Fruit fly (Drosophila melanogaster) whole organism, embryonic: ENCODE measurements around the gene Sytbeta.
A peak's percentile ranks its signal among the peaks of the same experiment; 100 is the strongest.

Experiments used
- C15 ChIP-seq: fragments of 200-800 bp; sonication (Bioruptor generic); IDR thresholded peaks from 3 replicates; pipeline ENCODE4 v1.3.6; 2022; ENCODE audit warnings: missing biosample characterization, missing genetic modification characterization
- CG10274 ChIP-seq: fragments of 200-800 bp; sonication (Bioruptor generic); optimal IDR thresholded peaks from 3 replicates; lab custom pipeline; 2017; ENCODE audit warnings: missing biosample characterization, mild to moderate bottlenecking, missing genetic modification characterization
- CG11398 ChIP-seq: fragments of 200-800 bp; sonication (Bioruptor generic); optimal IDR thresholded peaks from 2 replicates; lab custom pipeline; 2016; ENCODE audit warnings: missing biosample characterization, missing genetic modification characterization
- CG11456 ChIP-seq: fragments of 200-800 bp; sonication (Bioruptor generic); IDR thresholded peaks from 3 replicates; pipeline ENCODE4 v1.3.6; 2022; ENCODE audit warnings: missing biosample characterization, missing genetic modification characterization
- CG12391 ChIP-seq: fragments of 200-800 bp; sonication (Bioruptor generic); optimal IDR thresholded peaks from 3 replicates; lab custom pipeline; 2018; ENCODE audit warnings: missing biosample characterization, mild to moderate bottlenecking, missing genetic modification characterization, moderate library complexity
- CG14014 ChIP-seq: fragments of 200-800 bp; sonication (Bioruptor generic); IDR thresholded peaks from 2 replicates; pipeline ENCODE4 v1.3.6; 2022; ENCODE audit warnings: missing biosample characterization, missing genetic modification characterization
- CG14050 ChIP-seq: fragments of 200-800 bp; sonication (Bioruptor generic); IDR thresholded peaks from 3 replicates; pipeline ENCODE4 v1.3.6; 2022; ENCODE audit warnings: missing biosample characterization, missing genetic modification characterization
- CG16813 ChIP-seq: fragments of 200-800 bp; sonication (Bioruptor generic); IDR thresholded peaks from 3 replicates; pipeline ENCODE4 v1.3.6; 2022; ENCODE audit warnings: missing biosample characterization, missing genetic modification characterization; ENCODE audit not compliant: partially characterized antibody
- CG17912 ChIP-seq: fragments of 200-800 bp; sonication (Bioruptor generic); optimal IDR thresholded peaks from 2 replicates; lab custom pipeline; 2018; ENCODE audit warnings: missing biosample characterization, mild to moderate bottlenecking, missing genetic modification characterization
- CG18764 ChIP-seq: fragments of 200-800 bp; sonication (Bioruptor generic); optimal IDR thresholded peaks from 3 replicates; lab custom pipeline; 2016; ENCODE audit warnings: missing biosample characterization, missing genetic modification characterization
- CG30431 ChIP-seq: fragments of 200-800 bp; sonication (Bioruptor generic); optimal IDR thresholded peaks from 2 replicates; lab custom pipeline; 2017; ENCODE audit warnings: missing biosample characterization, missing genetic modification characterization
- CG34376 ChIP-seq: fragments of 200-800 bp; sonication (Bioruptor generic); optimal IDR thresholded peaks from 2 replicates; lab custom pipeline; 2018; ENCODE audit warnings: missing biosample characterization, mild to moderate bottlenecking, missing genetic modification characterization
- CG4404 ChIP-seq: fragments of 200-800 bp; sonication (Bioruptor generic); IDR thresholded peaks from 2 replicates; pipeline ENCODE4 v1.3.6; 2022; ENCODE audit warnings: missing biosample characterization, missing genetic modification characterization
- CG5180 ChIP-seq: fragments of 200-800 bp; sonication (Bioruptor generic); optimal IDR thresholded peaks from 3 replicates; lab custom pipeline; 2017; ENCODE audit warnings: missing biosample characterization, missing genetic modification characterization, mild to moderate bottlenecking, moderate library complexity, missing genetic modification reagents
- CG6175 ChIP-seq: fragments of 200-800 bp; sonication (Bioruptor generic); IDR thresholded peaks from 3 replicates; pipeline ENCODE4 v1.3.6; 2022; ENCODE audit warnings: missing biosample characterization, missing genetic modification characterization
- CG6791 ChIP-seq: fragments of 200-800 bp; sonication (Bioruptor generic); IDR thresholded peaks from 3 replicates; pipeline ENCODE4 v1.3.6; 2022; ENCODE audit warnings: missing biosample characterization, missing genetic modification characterization; ENCODE audit not compliant: partially characterized antibody
- CTCF ChIP-seq: fragments of 200-800 bp; sonication (Bioruptor generic); optimal IDR thresholded peaks from 2 replicates; lab custom pipeline; 2017; ENCODE audit warnings: missing biosample characterization, mild to moderate bottlenecking, missing genetic modification characterization, moderate library complexity
- Dip3 ChIP-seq: fragments of 200-800 bp; sonication (Bioruptor generic); optimal IDR thresholded peaks from 3 replicates; lab custom pipeline; 2016; ENCODE audit warnings: missing biosample characterization, missing genetic modification characterization
- Doc3 ChIP-seq: fragments of 200-800 bp; sonication (Bioruptor generic); IDR thresholded peaks from 3 replicates; pipeline ENCODE4 v1.3.6; 2022; ENCODE audit warnings: missing biosample characterization, missing genetic modification characterization; ENCODE audit not compliant: partially characterized antibody
- HHEX ChIP-seq: fragments of 200-800 bp; sonication (Bioruptor generic); optimal IDR thresholded peaks from 3 replicates; lab custom pipeline; 2017; ENCODE audit warnings: missing biosample characterization, mild to moderate bottlenecking, missing genetic modification characterization, missing genetic modification reagents
- HmgZ ChIP-seq: fragments of 200-800 bp; sonication (Bioruptor generic); optimal IDR thresholded peaks from 2 replicates; lab custom pipeline; 2018; ENCODE audit warnings: missing biosample characterization, mild to moderate bottlenecking, missing genetic modification characterization
- Hr51 ChIP-seq, 2 experiments: fragments of 200-800 bp; sonication (Bioruptor generic); optimal IDR thresholded peaks; 2 replicates in 1 of 2; 3 replicates in 1 of 2; lab custom pipeline; 2016 to 2018; ENCODE audit warnings: missing biosample characterization in 2 of 2, missing genetic modification characterization in 2 of 2, mild to moderate bottlenecking in 1 of 2, moderate library complexity in 1 of 2
- Hsf ChIP-seq: fragments of 200-800 bp; sonication (Bioruptor generic); optimal IDR thresholded peaks from 3 replicates; lab custom pipeline; 2016; ENCODE audit warnings: missing biosample characterization, missing genetic modification characterization
- Opbp ChIP-seq: fragments of 200-800 bp; sonication (Bioruptor generic); IDR thresholded peaks from 3 replicates; pipeline ENCODE4 v1.3.6; 2022; ENCODE audit warnings: missing biosample characterization, missing genetic modification characterization; ENCODE audit not compliant: partially characterized antibody
- Optix ChIP-seq: fragments of 200-800 bp; sonication (Bioruptor generic); IDR thresholded peaks from 3 replicates; pipeline ENCODE4 v1.3.6; 2022; ENCODE audit warnings: missing biosample characterization, missing genetic modification characterization
- Pdp1 ChIP-seq, 2 experiments: fragments of 200-800 bp; sonication (Bioruptor generic); optimal IDR thresholded peaks; 3 replicates each; lab custom pipeline; 2016; ENCODE audit warnings: missing biosample characterization in 2 of 2, missing genetic modification characterization in 2 of 2, mild to moderate bottlenecking in 1 of 2, moderate library complexity in 1 of 2
- Rx ChIP-seq: fragments of 200-800 bp; sonication (Bioruptor generic); IDR thresholded peaks from 2 replicates; pipeline ENCODE4 v1.3.6; 2022; ENCODE audit warnings: missing biosample characterization, missing genetic modification characterization
- Stat92E ChIP-seq, 3 experiments: fragments of >200 bp in 2 of 3; fragments of 200-800 bp in 1 of 3; sonication (Bioruptor generic) in 1 of 3; optimal IDR thresholded peaks; 2 replicates each; lab custom pipeline; 2017 to 2019; ENCODE audit warnings: missing biosample characterization in 3 of 3, missing genetic modification characterization in 3 of 3, mild to moderate bottlenecking in 1 of 3, moderate library complexity in 1 of 3
- Taf1 ChIP-seq: fragments of 200-800 bp; sonication (Bioruptor generic); IDR thresholded peaks from 2 replicates; pipeline ENCODE4 v1.3.6; 2022; ENCODE audit warnings: missing biosample characterization, missing genetic modification characterization
- YL-1 ChIP-seq: fragments of 200-800 bp; sonication (Bioruptor generic); optimal IDR thresholded peaks from 3 replicates; lab custom pipeline; 2017; ENCODE audit warnings: missing biosample characterization, mild to moderate bottlenecking, missing genetic modification characterization
- ara ChIP-seq: fragments of 200-800 bp; sonication (Bioruptor generic); IDR thresholded peaks from 2 replicates; pipeline ENCODE4 v1.3.6; 2022; ENCODE audit warnings: missing biosample characterization, missing genetic modification characterization
- bbx ChIP-seq: fragments of 200-800 bp; sonication (Bioruptor generic); IDR thresholded peaks from 2 replicates; pipeline ENCODE4 v1.3.6; 2022; ENCODE audit warnings: missing biosample characterization, missing genetic modification characterization; ENCODE audit not compliant: partially characterized antibody
- cato ChIP-seq: fragments of 200-800 bp; sonication (Bioruptor generic); optimal IDR thresholded peaks from 2 replicates; lab custom pipeline; 2016; ENCODE audit warnings: missing biosample characterization, missing genetic modification characterization, borderline replicate concordance
- croc ChIP-seq: fragments of 200-800 bp; sonication (Bioruptor generic); conservative IDR thresholded peaks from 3 replicates; pipeline ENCODE4 v1.3.6; 2022; ENCODE audit warnings: missing biosample characterization, missing genetic modification characterization
- eyg ChIP-seq: fragments of 200-800 bp; sonication (Bioruptor generic); optimal IDR thresholded peaks from 3 replicates; lab custom pipeline; 2016; ENCODE audit warnings: missing biosample characterization, missing genetic modification characterization
- fu2 ChIP-seq: fragments of 200-800 bp; sonication (Bioruptor generic); optimal IDR thresholded peaks from 2 replicates; lab custom pipeline; 2016; ENCODE audit warnings: missing biosample characterization, missing genetic modification characterization
- gem ChIP-seq: fragments of 200-800 bp; sonication (Bioruptor generic); optimal IDR thresholded peaks from 2 replicates; lab custom pipeline; 2019; ENCODE audit warnings: missing biosample characterization, mild to moderate bottlenecking, missing genetic modification characterization, moderate library complexity
- kah ChIP-seq: fragments of 200-800 bp; sonication (Bioruptor generic); optimal IDR thresholded peaks from 2 replicates; lab custom pipeline; 2018; ENCODE audit warnings: missing biosample characterization, mild to moderate bottlenecking, missing genetic modification characterization
- lbe ChIP-seq: fragments of 200-800 bp; sonication (Bioruptor generic); optimal IDR thresholded peaks from 2 replicates; lab custom pipeline; 2016; ENCODE audit warnings: missing biosample characterization, mild to moderate bottlenecking, missing genetic modification characterization
- lov ChIP-seq, 2 experiments: fragments of 200-800 bp in 1 of 2; fragments of >200 bp in 1 of 2; sonication (Bioruptor generic) in 1 of 2; IDR thresholded peaks in 1 of 2; optimal IDR thresholded peaks in 1 of 2; 2 replicates in 1 of 2; 3 replicates in 1 of 2; pipeline versions ENCODE4 v1.3.6 to Lab custom; 2017 to 2022; ENCODE audit warnings: missing biosample characterization in 1 of 2, missing genetic modification characterization in 1 of 2
- nerfin-1 ChIP-seq: fragments of 200-800 bp; sonication (Bioruptor generic); optimal IDR thresholded peaks from 3 replicates; lab custom pipeline; 2019; ENCODE audit warnings: missing biosample characterization, mild to moderate bottlenecking, missing genetic modification characterization, moderate library complexity
- pho ChIP-seq: fragments of 200-800 bp; sonication (Bioruptor generic); optimal IDR thresholded peaks from 2 replicates; lab custom pipeline; 2016; ENCODE audit warnings: missing biosample characterization, missing genetic modification characterization
- ranshi ChIP-seq: fragments of 200-800 bp; sonication (Bioruptor generic); IDR thresholded peaks from 2 replicates; pipeline ENCODE4 v1.3.6; 2022; ENCODE audit warnings: missing biosample characterization, missing genetic modification characterization
- row ChIP-seq: fragments of 200-800 bp; sonication (Bioruptor generic); IDR thresholded peaks from 3 replicates; pipeline ENCODE4 v1.3.6; 2022; ENCODE audit warnings: missing biosample characterization, missing genetic modification characterization
- shn ChIP-seq: fragments of 200-800 bp; sonication (Bioruptor generic); optimal IDR thresholded peaks from 3 replicates; lab custom pipeline; 2016; ENCODE audit warnings: missing biosample characterization, missing genetic modification characterization
- slou ChIP-seq: fragments of 200-800 bp; sonication (Bioruptor generic); optimal IDR thresholded peaks from 3 replicates; lab custom pipeline; 2016; ENCODE audit warnings: missing biosample characterization, missing genetic modification characterization
- unc-4 ChIP-seq: fragments of 200-800 bp; sonication (Bioruptor generic); IDR thresholded peaks from 2 replicates; pipeline ENCODE4 v1.3.6; 2022; ENCODE audit warnings: missing biosample characterization, missing genetic modification characterization; ENCODE audit not compliant: partially characterized antibody
- vnd ChIP-seq: fragments of 200-800 bp; sonication (Bioruptor generic); IDR thresholded peaks from 3 replicates; pipeline ENCODE4 v1.3.6; 2022; ENCODE audit warnings: missing biosample characterization, missing genetic modification characterization; ENCODE audit not compliant: partially characterized antibody

Gene Sytbeta

DNA sequence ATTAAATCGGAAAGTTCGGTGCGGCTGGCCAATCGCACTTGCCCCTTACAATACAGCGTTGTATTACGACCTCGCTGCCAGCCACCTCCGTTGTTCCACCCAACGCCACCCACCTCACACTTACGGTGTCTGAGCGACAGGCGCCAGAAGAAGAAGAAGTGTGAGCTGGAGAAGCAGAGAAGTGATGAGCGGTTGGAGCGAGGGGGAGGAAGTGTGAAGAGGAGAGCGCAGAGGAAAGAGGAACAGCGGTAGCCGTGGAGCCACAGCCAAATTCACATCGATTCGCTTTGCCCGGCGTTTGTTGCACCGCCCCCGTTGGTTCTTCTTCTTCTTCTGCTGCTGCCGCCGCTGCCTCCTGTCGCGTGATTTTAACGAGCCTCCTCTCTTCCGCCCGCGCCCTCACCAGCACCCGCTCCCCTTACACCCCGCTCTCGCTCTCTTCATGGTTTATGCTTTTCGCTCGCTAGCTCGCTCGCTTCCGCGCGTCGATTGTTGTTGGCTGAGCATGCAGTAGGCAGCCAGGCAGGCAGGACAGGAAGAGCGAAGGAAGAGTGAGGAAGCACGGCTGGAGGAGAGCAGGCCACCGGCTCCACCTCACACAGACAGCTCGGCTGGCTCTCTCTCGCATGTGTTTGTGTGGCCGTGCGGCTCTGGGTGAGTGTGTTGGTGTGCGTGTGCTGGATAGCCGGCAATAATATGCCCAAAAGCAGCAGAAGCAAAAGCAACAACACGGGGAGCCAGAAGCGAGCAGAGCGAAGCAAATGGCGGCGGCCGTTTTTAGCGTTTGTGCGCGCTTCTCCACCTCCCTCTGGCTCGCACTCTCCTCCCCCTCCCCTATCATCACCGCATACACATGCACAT, 39.4 kb upstream of the Sytbeta start (continued):
- TF ChIP-seq bbx (GFP tag; lab: Robert Waterston, UW) (peak; percentile 13; the same call in 1 of the 2 replicates), Dip3 (GFP tag; lab: Kevin White, UChicago) (no peak), CG4404 (GFP tag; lab: Robert Waterston, UW) (no peak), CTCF (GFP tag; lab: Kevin White, UChicago) (no peak), nerfin-1 (no peak), Rx (GFP tag; lab: Robert Waterston, UW) (0 out of 2 replicates have a peak, but pooled peaks have one; percentile 3), C15 (no peak), CG30431 (GFP tag; lab: Kevin White, UChicago) (no peak), fu2 (GFP tag; lab: Kevin White, UChicago) (no peak), CG6791 (GFP tag; lab: Robert Waterston, UW) (no peak), lbe (GFP tag; lab: Kevin White, UChicago) (peak; percentile 8), CG12391 (tag; lab: Kevin White, UChicago) (no peak), HHEX (GFP tag; lab: Kevin White, UChicago) (no peak), gem (no peak), Pdp1 (GFP tag; optimal IDR thresholded peaks at IDR 0.05; lab: Kevin White, UChicago) (no peak), CG14014 (GFP tag; lab: Robert Waterston, UW) (no peak), row (no peak), HmgZ (tag; lab: Kevin White, UChicago) (no peak), eyg (GFP tag; lab: Kevin White, UChicago) (no peak), pho (GFP tag; lab: Kevin White, UChicago) (no peak), unc-4 (no peak), kah (GFP tag; lab: Kevin White, UChicago) (no peak), CG6175 (GFP tag; lab: Robert Waterston, UW) (no peak), Opbp (peak; percentile 34; the same call in 1 of the 3 replicates), lov (optimal IDR thresholded peaks at IDR 0.05; lab: Kevin White, UChicago) (no peak), lov (GFP tag; IDR thresholded peaks at IDR 0.05; lab: Robert Waterston, UW) (no peak), CG17912 (GFP tag; lab: Kevin White, UChicago) (no peak), CG5180 (GFP tag; lab: Kevin White, UChicago) (no peak), CG10274 (GFP tag; lab: Kevin White, UChicago) (no peak), Optix (no peak), Hsf (GFP tag; lab: Kevin White, UChicago) (no peak), CG18764 (GFP tag; lab: Kevin White, UChicago) (no peak), ranshi (GFP tag; lab: Robert Waterston, UW) (peak; percentile 16; the same call in 1 of the 2 replicates), CG16813 (GFP tag; lab: Robert Waterston, UW) (no peak), CG11456 (GFP tag; lab: Robert Waterston, UW) (no peak), croc (GFP tag; lab: Robert Waterston, UW) (no peak), CG11398 (GFP tag; lab: Kevin White, UChicago) (no peak), YL-1 (GFP tag; lab: Kevin White, UChicago) (no peak), slou (no peak), shn (GFP tag; lab: Kevin White, UChicago) (peak; percentile 8), Stat92E (GFP tag; optimal IDR thresholded peaks at IDR 0.05; lab: Kevin White, UChicago) (no peak), Doc3 (no peak), vnd (GFP tag; lab: Robert Waterston, UW) (no peak), Hr51 (GFP tag; optimal IDR thresholded peaks at IDR 0.05; lab: Kevin White, UChicago) (peak in 1 of 2 experiments; percentile 18), ara (GFP tag; lab: Robert Waterston, UW) (no peak), CG14050 (GFP tag; lab: Robert Waterston, UW) (no peak), cato (no peak), CG34376 (GFP tag; lab: Kevin White, UChicago) (no peak), Taf1 (GFP tag; lab: Robert Waterston, UW) (no peak)
